Worm (Caenorhabditis elegans) whole organism, L3 larva: Measurements from ENCODE around the gene cyp-13A7.

ENCODE experiments used
- hmg-11 ChIP-seq: sonication (generic microtip); optimal IDR thresholded peaks from 2 replicates; lab custom pipeline; 2016; ENCODE audit warnings: missing genetic modification characterization, missing compliant biosample characterization
- nhr-23 ChIP-seq: fragments of 150-350 bp; optimal IDR thresholded peaks from 2 replicates; lab custom pipeline; 2014; ENCODE audit warnings: missing biosample characterization, missing genetic modification reagents, missing genetic modification characterization
- nhr-237 ChIP-seq: fragments of 150-350 bp; optimal IDR thresholded peaks from 2 replicates; lab custom pipeline; 2014; ENCODE audit warnings: missing biosample characterization, missing genetic modification characterization
- unc-62 ChIP-seq: fragments of 150-350 bp; sonication (generic microtip); optimal IDR thresholded peaks from 4 replicates; lab custom pipeline; 2014; ENCODE audit warnings: missing biosample characterization, missing genetic modification reagents, missing genetic modification characterization

DNA sequence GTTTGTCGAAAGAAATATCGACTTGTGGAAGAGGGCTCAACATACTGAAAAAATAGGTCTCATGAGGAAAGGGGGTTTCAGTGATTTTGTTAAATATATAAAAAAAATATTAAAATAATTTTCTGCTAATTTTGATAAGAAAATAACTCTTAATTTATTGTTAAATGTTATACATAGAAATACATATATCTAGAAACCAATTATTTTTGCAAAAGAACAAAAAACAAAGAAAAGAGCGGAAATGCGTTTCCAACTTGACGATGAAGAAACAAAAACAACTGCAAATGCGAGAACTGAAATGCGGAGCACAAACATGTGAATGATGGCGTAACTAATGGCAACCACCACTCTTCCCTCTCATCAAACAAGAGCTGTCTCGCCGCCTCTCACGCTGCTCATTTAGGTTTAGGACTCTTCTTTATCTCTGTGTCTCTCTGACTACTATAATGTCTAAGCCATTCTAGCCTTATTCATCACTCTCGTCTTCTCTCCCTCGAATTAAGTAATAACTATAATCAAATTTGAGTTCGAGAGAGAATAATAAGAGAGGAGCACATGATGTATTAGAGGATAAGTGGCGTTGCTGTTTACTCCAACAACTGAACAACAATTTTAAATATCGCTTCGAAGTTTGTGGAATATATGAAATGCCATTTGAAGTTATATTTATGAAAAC, 35.0 kb downstream of the cyp-13A7 start, which contains the start of gene arrd-4:
- TF ChIP-seq nhr-23 (tag; lab: Kevin White, UChicago) = no peak
- no peak for TF ChIP-seq hmg-11 (tag; lab: Kevin White, UChicago)
- TF ChIP-seq unc-62 (GFP tag; lab: Kevin White, UChicago) = no peak
- no peak for TF ChIP-seq nhr-237
